Worm (Caenorhabditis elegans) whole organism, L3 larva: ENCODE data around the gene fbxb-48.

ENCODE experiments used
- ZK546.5 ChIP-seq: sonication (generic microtip); optimal IDR thresholded peaks from 2 replicates; lab custom pipeline; 2017; ENCODE audit warnings: missing biosample characterization, missing genetic modification characterization
- ama-1 ChIP-seq: fragments of 150-350 bp; optimal IDR thresholded peaks from 2 replicates; lab custom pipeline; 2018
- ceh-16 ChIP-seq: sonication (generic microtip); optimal IDR thresholded peaks from 2 replicates; lab custom pipeline; 2017; ENCODE audit warnings: missing biosample characterization, missing genetic modification characterization
- egl-27 ChIP-seq: sonication (generic microtip); optimal IDR thresholded peaks from 4 replicates; lab custom pipeline; 2017; ENCODE audit warnings: missing biosample characterization, missing genetic modification reagents, missing genetic modification characterization
- elt-3 ChIP-seq, 3 experiments: fragments of 150-350 bp in 1 of 3; sonication (generic microtip) in 2 of 3; optimal IDR thresholded peaks; 2 replicates in 2 of 3; 4 replicates in 1 of 3; lab custom pipeline; 2014 to 2017; ENCODE audit warnings: missing biosample characterization in 3 of 3, missing genetic modification characterization in 3 of 3
- eor-1 ChIP-seq, 2 experiments: fragments of 150-350 bp; optimal IDR thresholded peaks; 2 replicates each; lab custom pipeline; 2014 to 2018; ENCODE audit warnings: missing biosample characterization in 2 of 2, missing genetic modification characterization in 2 of 2
- hmg-11 ChIP-seq: sonication (generic microtip); optimal IDR thresholded peaks from 2 replicates; lab custom pipeline; 2016; ENCODE audit warnings: missing genetic modification characterization, missing compliant biosample characterization
- jun-1 ChIP-seq: fragments of 150-350 bp; optimal IDR thresholded peaks from 2 replicates; lab custom pipeline; 2014; ENCODE audit warnings: missing biosample characterization, missing genetic modification reagents, missing genetic modification characterization
- mdl-1 ChIP-seq: fragments of 150-350 bp; optimal IDR thresholded peaks from 2 replicates; lab custom pipeline; 2014; ENCODE audit warnings: missing biosample characterization, missing genetic modification characterization
- unc-62 ChIP-seq: fragments of 150-350 bp; sonication (generic microtip); optimal IDR thresholded peaks from 4 replicates; lab custom pipeline; 2014; ENCODE audit warnings: missing biosample characterization, missing genetic modification reagents, missing genetic modification characterization

DNA sequence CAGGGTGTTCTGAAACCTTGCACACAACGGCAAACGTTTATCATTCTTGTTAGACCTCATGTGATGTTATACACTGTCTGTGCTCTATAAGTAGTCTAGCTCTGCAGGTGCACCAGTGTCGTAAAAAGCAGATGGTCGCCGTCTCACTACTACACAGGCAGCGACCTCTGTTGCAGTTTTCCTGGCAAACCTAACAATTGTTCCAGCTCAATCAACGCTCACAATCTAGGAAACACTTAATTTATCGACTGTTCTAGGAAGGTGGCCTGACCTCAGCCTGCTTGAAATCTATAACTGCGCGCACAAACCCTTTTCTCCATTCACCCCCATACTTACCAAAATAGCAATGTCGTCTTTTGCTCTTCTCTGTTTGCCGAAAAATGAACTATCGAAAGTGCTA lies 5.3 kb upstream of the fbxb-48 start, which contains the start of gene fbxb-11:
- TF ChIP-seq mdl-1 (tag; lab: Kevin White, UChicago) = no peak
- no peak for TF ChIP-seq unc-62
- no peak for TF ChIP-seq ama-1 (lab: Kevin White, UChicago)
- TF ChIP-seq eor-1 (tag; optimal IDR thresholded peaks at IDR 0.05; lab: Kevin White, UChicago) = no peak
- no peak for TF ChIP-seq jun-1 (tag; lab: Kevin White, UChicago)
- TF ChIP-seq hmg-11 (tag; lab: Kevin White, UChicago) = no peak
- TF ChIP-seq egl-27 (tag; lab: Kevin White, UChicago) = no peak
- TF ChIP-seq ZK546.5 (tag; lab: Kevin White, UChicago) = no peak
- TF ChIP-seq ceh-16 (tag; lab: Kevin White, UChicago) = no peak
- no peak for TF ChIP-seq elt-3 (tag; optimal IDR thresholded peaks at IDR 0.05; lab: Kevin White, UChicago)
